Fruit fly (Drosophila melanogaster) whole organism, embryonic: ENCODE data around the gene CG1635.

Experiments
- Blimp-1 ChIP-seq: fragments of 200-800 bp; sonication (Bioruptor generic); optimal IDR thresholded peaks from 3 replicates; lab custom pipeline; 2018; ENCODE audit warnings: missing biosample characterization, missing genetic modification characterization, mild to moderate bottlenecking, moderate library complexity, missing genetic modification reagents
- CG10431 ChIP-seq: fragments of 200-800 bp; sonication (Bioruptor generic); optimal IDR thresholded peaks from 3 replicates; lab custom pipeline; 2018; ENCODE audit warnings: missing biosample characterization, mild to moderate bottlenecking, missing genetic modification characterization
- CG13775 ChIP-seq: fragments of 200-800 bp; sonication (Bioruptor generic); optimal IDR thresholded peaks from 3 replicates; lab custom pipeline; 2017; ENCODE audit warnings: missing biosample characterization, mild to moderate bottlenecking, missing genetic modification characterization
- CG15269 ChIP-seq: fragments of 200-800 bp; sonication (Bioruptor generic); optimal IDR thresholded peaks from 2 replicates; lab custom pipeline; 2018; ENCODE audit warnings: missing biosample characterization, mild to moderate bottlenecking, missing genetic modification characterization, moderate library complexity
- CG15601 ChIP-seq: fragments of 200-800 bp; sonication (Bioruptor generic); optimal IDR thresholded peaks from 3 replicates; lab custom pipeline; 2019; ENCODE audit warnings: missing biosample characterization, mild to moderate bottlenecking, missing genetic modification characterization, moderate library complexity
- CG17568 ChIP-seq: fragments of 200-800 bp; sonication (Bioruptor generic); optimal IDR thresholded peaks from 2 replicates; lab custom pipeline; 2018; ENCODE audit warnings: missing biosample characterization, mild to moderate bottlenecking, missing genetic modification characterization, moderate library complexity
- CG1832 ChIP-seq: fragments of 200-800 bp; sonication (Bioruptor generic); optimal IDR thresholded peaks from 2 replicates; lab custom pipeline; 2017; ENCODE audit warnings: missing biosample characterization, mild to moderate bottlenecking, missing genetic modification characterization, inconsistent platforms
- CG18619 ChIP-seq: fragments of 200-800 bp; sonication (Bioruptor generic); optimal IDR thresholded peaks from 3 replicates; lab custom pipeline; 2017; ENCODE audit warnings: missing biosample characterization, mild to moderate bottlenecking, missing genetic modification characterization
- CG2129 ChIP-seq: fragments of 200-800 bp; sonication (Bioruptor generic); IDR thresholded peaks from 2 replicates; pipeline ENCODE4 v1.3.6; 2022; ENCODE audit warnings: missing biosample characterization, missing genetic modification characterization; ENCODE audit not compliant: partially characterized antibody
- CG2199 ChIP-seq: fragments of 200-800 bp; sonication (Bioruptor generic); IDR thresholded peaks from 3 replicates; pipeline ENCODE4 v1.3.6; 2022; ENCODE audit warnings: missing biosample characterization, missing genetic modification characterization
- CG2678 ChIP-seq: fragments of 200-800 bp; sonication (Bioruptor generic); optimal IDR thresholded peaks from 3 replicates; lab custom pipeline; 2019; ENCODE audit warnings: missing biosample characterization, mild to moderate bottlenecking, missing genetic modification characterization, moderate library complexity
- CG2889 ChIP-seq: fragments of 200-800 bp; sonication (Bioruptor generic); IDR thresholded peaks from 3 replicates; pipeline ENCODE4 v1.3.6; 2022; ENCODE audit warnings: missing biosample characterization, missing genetic modification characterization
- CG31224 ChIP-seq: fragments of 200-800 bp; sonication (Bioruptor generic); IDR thresholded peaks from 2 replicates; pipeline ENCODE4 v1.3.6; 2022; ENCODE audit warnings: missing biosample characterization, missing genetic modification characterization
- CG3847 ChIP-seq: fragments of 200-800 bp; sonication (Bioruptor generic); IDR thresholded peaks from 2 replicates; pipeline ENCODE4 v1.3.6; 2022; ENCODE audit warnings: missing biosample characterization, missing genetic modification characterization
- CG4424 ChIP-seq: fragments of 200-800 bp; sonication (Bioruptor generic); optimal IDR thresholded peaks from 3 replicates; lab custom pipeline; 2016; ENCODE audit warnings: missing biosample characterization, missing genetic modification characterization
- CG7271 ChIP-seq: fragments of 200-800 bp; sonication (Bioruptor generic); optimal IDR thresholded peaks from 2 replicates; lab custom pipeline; 2018; ENCODE audit warnings: missing biosample characterization, mild to moderate bottlenecking, missing genetic modification characterization, moderate library complexity
- CG8290 ChIP-seq, 3 experiments: fragments of 200-800 bp; sonication (Bioruptor generic); optimal IDR thresholded peaks; 2 replicates each; lab custom pipeline; 2016 to 2019; ENCODE audit warnings: missing biosample characterization in 3 of 3, missing genetic modification characterization in 3 of 3, mild to moderate bottlenecking in 2 of 3, moderate library complexity in 1 of 3
- D19A ChIP-seq: fragments of 200-800 bp; optimal IDR thresholded peaks from 3 replicates; lab custom pipeline; 2019; ENCODE audit warnings: missing biosample characterization, mild to moderate bottlenecking, missing genetic modification characterization, moderate library complexity
- E2f2 ChIP-seq: fragments of 200-800 bp; sonication (Bioruptor generic); IDR thresholded peaks from 2 replicates; pipeline ENCODE4 v1.3.6; 2022; ENCODE audit warnings: missing biosample characterization, missing genetic modification characterization
- HHEX ChIP-seq: fragments of 200-800 bp; sonication (Bioruptor generic); optimal IDR thresholded peaks from 3 replicates; lab custom pipeline; 2017; ENCODE audit warnings: missing biosample characterization, mild to moderate bottlenecking, missing genetic modification characterization, missing genetic modification reagents
- HLHmδ ChIP-seq: fragments of 200-800 bp; sonication (Bioruptor generic); optimal IDR thresholded peaks from 2 replicates; lab custom pipeline; 2018; ENCODE audit warnings: missing biosample characterization, mild to moderate bottlenecking, missing genetic modification characterization, moderate library complexity
- HmgZ ChIP-seq: fragments of 200-800 bp; sonication (Bioruptor generic); optimal IDR thresholded peaks from 2 replicates; lab custom pipeline; 2018; ENCODE audit warnings: missing biosample characterization, mild to moderate bottlenecking, missing genetic modification characterization
- Hr78 ChIP-seq, 2 experiments: fragments of 200-800 bp in 1 of 2; fragments of >200 bp in 1 of 2; sonication (Bioruptor generic) in 1 of 2; optimal IDR thresholded peaks; 2 replicates each; lab custom pipeline; 2017 to 2019; ENCODE audit warnings: missing biosample characterization in 2 of 2, missing genetic modification characterization in 2 of 2, mild to moderate bottlenecking in 1 of 2, moderate library complexity in 1 of 2
- PHDP ChIP-seq: fragments of 200-800 bp; sonication (Bioruptor generic); optimal IDR thresholded peaks from 3 replicates; lab custom pipeline; 2018; ENCODE audit warnings: missing biosample characterization, mild to moderate bottlenecking, missing genetic modification characterization, moderate library complexity
- Pdp1 ChIP-seq, 2 experiments: fragments of 200-800 bp; sonication (Bioruptor generic); optimal IDR thresholded peaks; 3 replicates each; lab custom pipeline; 2016; ENCODE audit warnings: missing biosample characterization in 2 of 2, missing genetic modification characterization in 2 of 2, mild to moderate bottlenecking in 1 of 2, moderate library complexity in 1 of 2
- Rfx ChIP-seq: fragments of 200-800 bp; sonication (Bioruptor generic); IDR thresholded peaks from 2 replicates; pipeline ENCODE4 v1.3.6; 2022; ENCODE audit warnings: missing biosample characterization, missing genetic modification characterization
- Spps ChIP-seq: fragments of 200-800 bp; sonication (Bioruptor generic); optimal IDR thresholded peaks from 2 replicates; lab custom pipeline; 2018; ENCODE audit warnings: missing biosample characterization, mild to moderate bottlenecking, missing genetic modification characterization
- Usf ChIP-seq: fragments of 200-800 bp; sonication (Bioruptor generic); optimal IDR thresholded peaks from 2 replicates; lab custom pipeline; 2017; ENCODE audit warnings: missing genotype, missing biosample characterization, missing genetic modification characterization
- da ChIP-seq: fragments of 200-800 bp; sonication (Bioruptor generic); optimal IDR thresholded peaks from 2 replicates; lab custom pipeline; 2016; ENCODE audit warnings: missing biosample characterization, missing genetic modification characterization
- dysf ChIP-seq: fragments of 200-800 bp; sonication (Bioruptor generic); IDR thresholded peaks from 3 replicates; pipeline ENCODE4 v1.3.6; 2022; ENCODE audit warnings: missing biosample characterization, missing genetic modification characterization
- eve ChIP-seq, 2 experiments: fragments of >200 bp; optimal IDR thresholded peaks; 2 replicates each; lab custom pipeline; 2017; ENCODE audit warnings: missing biosample characterization in 2 of 2, missing genetic modification characterization in 2 of 2
- exex ChIP-seq: fragments of 200-800 bp; sonication (Bioruptor generic); optimal IDR thresholded peaks from 4 replicates; lab custom pipeline; 2018; ENCODE audit warnings: missing biosample characterization, mild to moderate bottlenecking, missing genetic modification characterization, moderate library complexity
- fd64A ChIP-seq: fragments of 200-800 bp; sonication (Bioruptor generic); optimal IDR thresholded peaks from 3 replicates; lab custom pipeline; 2018; ENCODE audit warnings: missing biosample characterization, mild to moderate bottlenecking, missing genetic modification characterization
- grau ChIP-seq: fragments of 200-800 bp; optimal IDR thresholded peaks from 3 replicates; lab custom pipeline; 2019; ENCODE audit warnings: missing biosample characterization, mild to moderate bottlenecking, missing genetic modification characterization, moderate library complexity
- grn ChIP-seq: fragments of 200-800 bp; sonication (Bioruptor generic); optimal IDR thresholded peaks from 3 replicates; lab custom pipeline; 2017; ENCODE audit warnings: missing biosample characterization, missing genetic modification characterization
- kah ChIP-seq: fragments of 200-800 bp; sonication (Bioruptor generic); optimal IDR thresholded peaks from 2 replicates; lab custom pipeline; 2018; ENCODE audit warnings: missing biosample characterization, mild to moderate bottlenecking, missing genetic modification characterization
- pfk ChIP-seq: fragments of 200-800 bp; sonication (Bioruptor generic); optimal IDR thresholded peaks from 2 replicates; lab custom pipeline; 2018; ENCODE audit warnings: missing biosample characterization, mild to moderate bottlenecking, missing genetic modification characterization, moderate library complexity
- row ChIP-seq: fragments of 200-800 bp; sonication (Bioruptor generic); IDR thresholded peaks from 3 replicates; pipeline ENCODE4 v1.3.6; 2022; ENCODE audit warnings: missing biosample characterization, missing genetic modification characterization
- sim ChIP-seq: fragments of 200-800 bp; sonication (Bioruptor generic); IDR thresholded peaks from 2 replicates; pipeline ENCODE4 v1.3.6; 2022; ENCODE audit warnings: missing biosample characterization, missing genetic modification characterization
- ssp ChIP-seq: fragments of 200-800 bp; sonication (Bioruptor generic); IDR thresholded peaks from 2 replicates; pipeline ENCODE4 v1.3.6; 2022; ENCODE audit warnings: missing biosample characterization, missing genetic modification characterization

The CG1635 gene

dm6 chr3R:31605117-31605432, 16.6 kb downstream of the CG1635 start:
- TF ChIP-seq Rfx (GFP tag; lab: Robert Waterston, UW): peak; percentile 13; the same call in 1 of the 2 replicates
- TF ChIP-seq D19A (tag; lab: Kevin White, UChicago): no peak
- TF ChIP-seq grau (tag; lab: Kevin White, UChicago): peak; percentile 84
- TF ChIP-seq dysf (GFP tag; lab: Robert Waterston, UW): 0 out of 3 replicates have a peak, but pooled peaks have one; percentile 13
- TF ChIP-seq Usf (GFP tag; lab: Kevin White, UChicago): no peak
- TF ChIP-seq PHDP (tag; lab: Kevin White, UChicago): no peak
- TF ChIP-seq CG2678 (tag; lab: Kevin White, UChicago): peak; percentile 4
- no peak for TF ChIP-seq CG15601 (tag; lab: Kevin White, UChicago)
- 0 out of 2 replicates have a peak, but pooled peaks have one; percentile 9 for TF ChIP-seq E2f2 (GFP tag; lab: Robert Waterston, UW)
- peak in 1 of 2 experiments; percentile 90 for TF ChIP-seq Hr78 (GFP tag; optimal IDR thresholded peaks at IDR 0.05; lab: Kevin White, UChicago)
- TF ChIP-seq HHEX (GFP tag; lab: Kevin White, UChicago): peak; percentile 9
- peak in 1 of 2 experiments; percentile 74 for TF ChIP-seq eve (GFP tag; optimal IDR thresholded peaks at IDR 0.05; lab: Kevin White, UChicago)
- no peak for TF ChIP-seq sim (GFP tag; lab: Robert Waterston, UW)
- peak; percentile 10 for TF ChIP-seq CG17568 (GFP tag; lab: Kevin White, UChicago)
- TF ChIP-seq pfk (GFP tag; lab: Kevin White, UChicago): peak; percentile 66
- TF ChIP-seq exex: peak; percentile 8
- no peak for TF ChIP-seq ssp (GFP tag; lab: Robert Waterston, UW)
- 0 out of 3 replicates have a peak, but pooled peaks have one; percentile 7 for TF ChIP-seq row
- peak in 1 of 2 experiments; percentile 78 for TF ChIP-seq Pdp1 (GFP tag; optimal IDR thresholded peaks at IDR 0.05; lab: Kevin White, UChicago)
- peak; percentile 14 for TF ChIP-seq CG15269 (tag; lab: Kevin White, UChicago)
- no peak for TF ChIP-seq CG8290 (GFP tag; optimal IDR thresholded peaks at IDR 0.05; lab: Kevin White, UChicago)
- peak in 1 of 2 experiments; percentile 8 for TF ChIP-seq CG8290 (tag; optimal IDR thresholded peaks at IDR 0.05; lab: Kevin White, UChicago)
- TF ChIP-seq CG2199 (GFP tag; lab: Robert Waterston, UW): 0 out of 3 replicates have a peak, but pooled peaks have one; percentile 27
- no peak for TF ChIP-seq CG13775 (GFP tag; lab: Kevin White, UChicago)
- peak; percentile 49 for TF ChIP-seq grn (GFP tag; lab: Kevin White, UChicago)
- peak; percentile 12 for TF ChIP-seq HmgZ (tag; lab: Kevin White, UChicago)
- TF ChIP-seq CG1832 (GFP tag; lab: Kevin White, UChicago): no peak
- no peak for TF ChIP-seq HLHmδ (GFP tag; lab: Kevin White, UChicago)
- no peak for TF ChIP-seq Spps
- TF ChIP-seq kah (GFP tag; lab: Kevin White, UChicago): no peak
- TF ChIP-seq fd64A: no peak

DNA sequence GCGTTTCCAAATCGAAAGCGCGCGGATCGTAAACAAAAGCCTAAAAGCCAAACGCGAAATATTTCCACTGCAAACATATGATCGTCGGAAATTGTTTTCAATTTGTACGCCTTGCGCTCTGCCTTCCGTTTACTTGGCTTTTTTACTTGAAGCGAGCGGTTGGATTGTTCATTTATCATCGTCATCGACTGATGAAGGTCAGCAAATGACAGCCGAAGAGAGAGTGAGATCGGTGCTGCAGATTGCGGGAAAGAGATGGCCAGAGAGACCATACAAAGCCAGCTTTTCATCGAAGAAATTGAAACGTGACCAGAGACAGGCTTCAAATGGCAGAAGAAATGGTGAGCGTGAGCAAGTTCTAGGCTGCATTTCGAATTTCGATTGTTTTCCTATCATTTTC, 17.3 kb downstream of the CG1635 start:
- TF ChIP-seq CG7271 (no peak), CG4424 (no peak), CG2129 (GFP tag; lab: Robert Waterston, UW) (no peak), CG2889 (GFP tag; lab: Robert Waterston, UW) (no peak), CG18619 (GFP tag; lab: Kevin White, UChicago) (no peak), CG31224 (GFP tag; lab: Robert Waterston, UW) (no peak), CG3847 (GFP tag; lab: Robert Waterston, UW) (no peak), Blimp-1 (GFP tag; lab: Kevin White, UChicago) (peak; percentile 58), grn (GFP tag; lab: Kevin White, UChicago) (peak; percentile 70), CG10431 (no peak), da (no peak)
